Fruit fly (Drosophila melanogaster) whole organism, wandering third instar larva: ENCODE measurements around the gene CG3982.

Experiments used
- HLH106 ChIP-seq: fragments of 200-800 bp; optimal IDR thresholded peaks from 3 replicates; lab custom pipeline; 2019; ENCODE audit warnings: missing biosample characterization, mild to moderate bottlenecking, missing genetic modification characterization, moderate library complexity
- Hnf4 ChIP-seq: fragments of 200-800 bp; sonication (Bioruptor generic); optimal IDR thresholded peaks from 2 replicates; lab custom pipeline; 2016; ENCODE audit warnings: missing biosample characterization, mild to moderate bottlenecking, missing genetic modification characterization
- Sp1 ChIP-seq: fragments of 200-800 bp; sonication (Bioruptor generic); optimal IDR thresholded peaks from 3 replicates; lab custom pipeline; 2019; ENCODE audit warnings: missing biosample characterization, mild to moderate bottlenecking, missing genetic modification characterization, moderate library complexity
- br ChIP-seq: fragments of 200-800 bp; sonication (Bioruptor generic); optimal IDR thresholded peaks from 2 replicates; lab custom pipeline; 2016; ENCODE audit warnings: missing biosample characterization, missing genetic modification characterization
- brk ChIP-seq: fragments of 200-800 bp; sonication (Bioruptor generic); optimal IDR thresholded peaks from 2 replicates; lab custom pipeline; 2016; ENCODE audit warnings: missing biosample characterization, mild to moderate bottlenecking, missing genetic modification characterization
- foxo ChIP-seq, 2 experiments: fragments of 200-800 bp; sonication (Bioruptor generic); optimal IDR thresholded peaks; 2 replicates in 1 of 2; 3 replicates in 1 of 2; lab custom pipeline; 2016 to 2017; ENCODE audit warnings: missing biosample characterization in 2 of 2, missing genetic modification characterization in 2 of 2
- jim ChIP-seq: fragments of 175-275, 200-325 bp; sonication (Bioruptor generic); optimal IDR thresholded peaks from 2 replicates; lab custom pipeline; 2016; ENCODE audit warnings: missing biosample characterization, mild to moderate bottlenecking, missing genetic modification characterization
- pan ChIP-seq: fragments of >200 bp; optimal IDR thresholded peaks from 2 replicates; lab custom pipeline; 2017
- woc ChIP-seq: sonication (Bioruptor generic); optimal IDR thresholded peaks from 2 replicates; lab custom pipeline; 2016; ENCODE audit warnings: missing biosample characterization, mild to moderate bottlenecking, missing genetic modification characterization

dm6 chr3L:9438858-9439257 is 21.7 kb upstream of the CG3982 start:
- TF ChIP-seq foxo (GFP tag; optimal IDR thresholded peaks at IDR 0.05; lab: Kevin White, UChicago) (no peak), HLH106 (no peak), Hnf4 (GFP tag; lab: Kevin White, UChicago) (no peak), Sp1 (GFP tag; lab: Kevin White, UChicago) (no peak), brk (GFP tag; lab: Kevin White, UChicago) (no peak), woc (no peak), pan (lab: Kevin White, UChicago) (no peak), jim (GFP tag; lab: Kevin White, UChicago) (no peak), br (no peak)
